Worm (Caenorhabditis elegans) whole organism, L3 larva: Measurements from ENCODE around the gene F53H2.3.
A peak's percentile ranks its signal among the peaks of the same experiment; 100 is the strongest.

Experiments
- R02D3.7 ChIP-seq: fragments of 150-350 bp; optimal IDR thresholded peaks from 2 replicates; lab custom pipeline; 2014; ENCODE audit warnings: missing biosample characterization, missing genetic modification characterization
- ZK546.5 ChIP-seq: sonication (generic microtip); optimal IDR thresholded peaks from 2 replicates; lab custom pipeline; 2017; ENCODE audit warnings: missing biosample characterization, missing genetic modification characterization
- aly-2 ChIP-seq: fragments of 150-350 bp; optimal IDR thresholded peaks from 2 replicates; lab custom pipeline; 2014; ENCODE audit warnings: missing biosample characterization, missing genetic modification characterization
- ama-1 ChIP-seq: fragments of 150-350 bp; optimal IDR thresholded peaks from 2 replicates; lab custom pipeline; 2018
- ceh-16 ChIP-seq: sonication (generic microtip); optimal IDR thresholded peaks from 2 replicates; lab custom pipeline; 2017; ENCODE audit warnings: missing biosample characterization, missing genetic modification characterization
- ceh-28 ChIP-seq: fragments of 150-350 bp; optimal IDR thresholded peaks from 2 replicates; lab custom pipeline; 2014; ENCODE audit warnings: missing biosample characterization, missing genetic modification reagents, missing genetic modification characterization
- ceh-82 ChIP-seq: fragments of 150-350 bp; optimal IDR thresholded peaks from 2 replicates; lab custom pipeline; 2014; ENCODE audit warnings: missing biosample characterization, missing genetic modification characterization
- ceh-9 ChIP-seq: sonication (generic microtip); optimal IDR thresholded peaks from 2 replicates; lab custom pipeline; 2018; ENCODE audit warnings: missing biosample characterization, missing genetic modification characterization
- daf-12 ChIP-seq: fragments of 150-350 bp; optimal IDR thresholded peaks from 2 replicates; lab custom pipeline; 2014; ENCODE audit warnings: missing biosample characterization, missing genetic modification reagents, missing genetic modification characterization
- egl-5 ChIP-seq: fragments of 150-350 bp; optimal IDR thresholded peaks from 2 replicates; lab custom pipeline; 2017; ENCODE audit warnings: missing biosample characterization, missing genetic modification reagents, missing genetic modification characterization, inconsistent platforms
- elt-1 ChIP-seq: fragments of 150-350 bp; optimal IDR thresholded peaks from 2 replicates; lab custom pipeline; 2014; ENCODE audit warnings: missing biosample characterization, missing genetic modification characterization
- elt-2 ChIP-seq: sonication (generic microtip); optimal IDR thresholded peaks from 2 replicates; lab custom pipeline; 2016; ENCODE audit warnings: missing genetic modification reagents, mild to moderate bottlenecking, missing genetic modification characterization, missing compliant biosample characterization
- eor-1 ChIP-seq, 2 experiments: fragments of 150-350 bp; optimal IDR thresholded peaks; 2 replicates each; lab custom pipeline; 2014 to 2018; ENCODE audit warnings: missing biosample characterization in 2 of 2, missing genetic modification characterization in 2 of 2
- fkh-10 ChIP-seq: sonication (generic microtip); optimal IDR thresholded peaks from 2 replicates; lab custom pipeline; 2017; ENCODE audit warnings: missing biosample characterization, missing genetic modification reagents, missing genetic modification characterization
- fkh-2 ChIP-seq: fragments of 150-350 bp; optimal IDR thresholded peaks from 2 replicates; lab custom pipeline; 2014; ENCODE audit warnings: missing biosample characterization, missing genetic modification reagents, missing genetic modification characterization
- fos-1 ChIP-seq: fragments of 150-350 bp; optimal IDR thresholded peaks from 2 replicates; lab custom pipeline; 2014; ENCODE audit warnings: missing biosample characterization, missing genetic modification characterization
- hmg-11 ChIP-seq: sonication (generic microtip); optimal IDR thresholded peaks from 2 replicates; lab custom pipeline; 2016; ENCODE audit warnings: missing genetic modification characterization, missing compliant biosample characterization
- jun-1 ChIP-seq: fragments of 150-350 bp; optimal IDR thresholded peaks from 2 replicates; lab custom pipeline; 2014; ENCODE audit warnings: missing biosample characterization, missing genetic modification reagents, missing genetic modification characterization
- lin-15B ChIP-seq: fragments of 150-350 bp; optimal IDR thresholded peaks from 2 replicates; lab custom pipeline; 2014; ENCODE audit warnings: missing biosample characterization, missing genetic modification characterization
- lin-39 ChIP-seq: fragments of 150-350 bp; optimal IDR thresholded peaks from 2 replicates; lab custom pipeline; 2018; ENCODE audit warnings: missing biosample characterization, missing genetic modification reagents, missing genetic modification characterization
- lsy-12 ChIP-seq: sonication (generic microtip); optimal IDR thresholded peaks from 2 replicates; lab custom pipeline; 2016; ENCODE audit warnings: mild to moderate bottlenecking, missing genetic modification characterization, missing compliant biosample characterization
- mdl-1 ChIP-seq: fragments of 150-350 bp; optimal IDR thresholded peaks from 2 replicates; lab custom pipeline; 2014; ENCODE audit warnings: missing biosample characterization, missing genetic modification characterization
- mml-1 ChIP-seq: fragments of 150-350 bp; sonication (generic microtip); optimal IDR thresholded peaks from 3 replicates; lab custom pipeline; 2014; ENCODE audit warnings: missing biosample characterization, missing genetic modification characterization
- nfya-1 ChIP-seq: sonication (generic microtip); optimal IDR thresholded peaks from 2 replicates; lab custom pipeline; 2017; ENCODE audit warnings: missing genetic modification characterization, mild to moderate bottlenecking, missing compliant biosample characterization, antibody characterized with exemption, moderate library complexity; ENCODE audit not compliant: insufficient read depth
- nhr-11 ChIP-seq: fragments of 150-350 bp; optimal IDR thresholded peaks from 2 replicates; lab custom pipeline; 2014; ENCODE audit warnings: missing biosample characterization, missing genetic modification characterization
- nhr-12 ChIP-seq: fragments of 150-350 bp; optimal IDR thresholded peaks from 2 replicates; lab custom pipeline; 2014; ENCODE audit warnings: missing biosample characterization, missing genetic modification characterization
- nhr-23 ChIP-seq: fragments of 150-350 bp; optimal IDR thresholded peaks from 2 replicates; lab custom pipeline; 2014; ENCODE audit warnings: missing biosample characterization, missing genetic modification reagents, missing genetic modification characterization
- nhr-237 ChIP-seq: fragments of 150-350 bp; optimal IDR thresholded peaks from 2 replicates; lab custom pipeline; 2014; ENCODE audit warnings: missing biosample characterization, missing genetic modification characterization
- nhr-25 ChIP-seq: sonication (generic microtip); optimal IDR thresholded peaks from 2 replicates; lab custom pipeline; 2017; ENCODE audit warnings: missing biosample characterization, missing genetic modification characterization
- nhr-28 ChIP-seq: fragments of 150-350 bp; optimal IDR thresholded peaks from 2 replicates; lab custom pipeline; 2014; ENCODE audit warnings: missing biosample characterization, missing genetic modification characterization
- nhr-43 ChIP-seq: sonication (generic microtip); optimal IDR thresholded peaks from 2 replicates; lab custom pipeline; 2016; ENCODE audit warnings: mild to moderate bottlenecking, missing genetic modification characterization, missing compliant biosample characterization; ENCODE audit not compliant: poor library complexity, severe bottlenecking
- nhr-77 ChIP-seq: fragments of 150-350 bp; optimal IDR thresholded peaks from 2 replicates; lab custom pipeline; 2014; ENCODE audit warnings: missing biosample characterization, missing genetic modification characterization
- pha-4 ChIP-seq: fragments of 150-350 bp; optimal IDR thresholded peaks from 2 replicates; lab custom pipeline; 2014; ENCODE audit warnings: missing biosample characterization, missing genetic modification reagents, missing genetic modification characterization
- pqm-1 ChIP-seq: fragments of 150-350 bp; optimal IDR thresholded peaks from 2 replicates; lab custom pipeline; 2017; ENCODE audit warnings: missing biosample characterization, missing genetic modification characterization, inconsistent platforms
- sea-2 ChIP-seq: fragments of 150-350 bp; sonication (generic microtip); optimal IDR thresholded peaks from 4 replicates; lab custom pipeline; 2014; ENCODE audit warnings: missing biosample characterization, missing genetic modification reagents, missing genetic modification characterization
- skn-1 ChIP-seq: fragments of 150-350 bp; optimal IDR thresholded peaks from 2 replicates; lab custom pipeline; 2014; ENCODE audit warnings: missing biosample characterization, missing genetic modification characterization
- snpc-4 ChIP-seq: fragments of 150-350 bp; optimal IDR thresholded peaks from 2 replicates; lab custom pipeline; 2014; ENCODE audit warnings: missing biosample characterization, missing genetic modification characterization
- tbx-2 ChIP-seq: sonication (generic microtip); optimal IDR thresholded peaks from 2 replicates; lab custom pipeline; 2016; ENCODE audit warnings: mild to moderate bottlenecking, missing genetic modification characterization, missing compliant biosample characterization
- ztf-11 ChIP-seq: fragments of 150-350 bp; optimal IDR thresholded peaks from 2 replicates; lab custom pipeline; 2014; ENCODE audit warnings: missing biosample characterization, missing genetic modification characterization
- ztf-4 ChIP-seq: fragments of 150-350 bp; optimal IDR thresholded peaks from 2 replicates; lab custom pipeline; 2014; ENCODE audit warnings: missing biosample characterization, missing genetic modification characterization

Gene F53H2.3

ce11 chrV:20417809-20418208, 6.2 kb upstream of the F53H2.3 start:
- TF ChIP-seq nhr-12 (tag; lab: Kevin White, UChicago) (no peak), R02D3.7 (tag; lab: Kevin White, UChicago) (no peak), hmg-11 (tag; lab: Kevin White, UChicago) (peak; percentile 4), nhr-28 (no peak), mdl-1 (tag; lab: Kevin White, UChicago) (peak; percentile 73), skn-1 (tag; lab: Kevin White, UChicago) (no peak), jun-1 (tag; lab: Kevin White, UChicago) (peak; percentile 50), fkh-10 (GFP tag; lab: Kevin White, UChicago) (peak; percentile 28), snpc-4 (tag; lab: Kevin White, UChicago) (no peak), lin-15B (tag; lab: Kevin White, UChicago) (peak; percentile 5), egl-5 (tag; lab: Kevin White, UChicago) (peak; percentile 75), lin-39 (tag; lab: Kevin White, UChicago) (peak; percentile 41), ztf-4 (tag; lab: Kevin White, UChicago) (no peak), pqm-1 (peak; percentile 35), lsy-12 (tag; lab: Kevin White, UChicago) (no peak), fos-1 (no peak), nfya-1 (tag; lab: Kevin White, UChicago) (peak; percentile 73), ama-1 (lab: Kevin White, UChicago) (no peak), ceh-9 (tag; lab: Kevin White, UChicago) (no peak), tbx-2 (tag; lab: Kevin White, UChicago) (no peak), elt-2 (peak; percentile 28), ztf-11 (tag; lab: Kevin White, UChicago) (no peak), pha-4 (tag; lab: Kevin White, UChicago) (peak; percentile 62), sea-2 (GFP tag; lab: Kevin White, UChicago) (no peak), ceh-28 (tag; lab: Kevin White, UChicago) (no peak)

ce11 chrV:20416790-20417189, 5.2 kb upstream of the F53H2.3 start:
- peak; percentile 63 for TF ChIP-seq elt-2
- peak; percentile 36 for TF ChIP-seq pha-4 (tag; lab: Kevin White, UChicago)
- TF ChIP-seq nhr-43 (tag; lab: Kevin White, UChicago): no peak
- TF ChIP-seq daf-12 (tag; lab: Kevin White, UChicago): no peak
- TF ChIP-seq fkh-10 (GFP tag; lab: Kevin White, UChicago): no peak
- TF ChIP-seq lin-39 (tag; lab: Kevin White, UChicago): peak; percentile 28
- peak; percentile 25 for TF ChIP-seq jun-1 (tag; lab: Kevin White, UChicago)

- TF ChIP-seq ama-1 (lab: Kevin White, UChicago): peak; percentile 10
- TF ChIP-seq elt-2: no peak
Measured at ce11 chrV:20416335-20416734, 4.8 kb upstream of the F53H2.3 start.

- TF ChIP-seq ama-1 (lab: Kevin White, UChicago) (peak; percentile 51), nhr-25 (peak; percentile 73), elt-1 (tag; lab: Kevin White, UChicago) (no peak), nhr-23 (tag; lab: Kevin White, UChicago) (peak; percentile 61), fkh-2 (tag; lab: Kevin White, UChicago) (no peak), ceh-82 (tag; lab: Kevin White, UChicago) (no peak), eor-1 (tag; optimal IDR thresholded peaks at IDR 0.05; lab: Kevin White, UChicago) (no peak)
Measured at ce11 chrV:20415415-20415814, 3.9 kb upstream of the F53H2.3 start.

- TF ChIP-seq ceh-16 (tag; lab: Kevin White, UChicago) (no peak), aly-2 (tag; lab: Kevin White, UChicago) (no peak), egl-5 (tag; lab: Kevin White, UChicago) (no peak), daf-12 (tag; lab: Kevin White, UChicago) (no peak), fkh-10 (GFP tag; lab: Kevin White, UChicago) (no peak), nhr-237 (tag; lab: Kevin White, UChicago) (no peak), nhr-11 (tag; lab: Kevin White, UChicago) (no peak), eor-1 (tag; optimal IDR thresholded peaks at IDR 0.05; lab: Kevin White, UChicago) (no peak), ZK546.5 (tag; lab: Kevin White, UChicago) (no peak), nhr-23 (tag; lab: Kevin White, UChicago) (no peak), mml-1 (tag; lab: Kevin White, UChicago) (no peak), lin-39 (tag; lab: Kevin White, UChicago) (no peak), skn-1 (tag; lab: Kevin White, UChicago) (no peak), pha-4 (tag; lab: Kevin White, UChicago) (no peak), ztf-4 (tag; lab: Kevin White, UChicago) (no peak), sea-2 (GFP tag; lab: Kevin White, UChicago) (no peak), nhr-77 (tag; lab: Kevin White, UChicago) (no peak)
Measured at ce11 chrV:20413936-20414335, 2.4 kb upstream of the F53H2.3 start.
